Fruit fly (Drosophila melanogaster) whole organism: ENCODE measurements around the gene CG14357.

ENCODE experiments used
- CG8478 ChIP-seq: fragments of >200 bp; optimal IDR thresholded peaks from 2 replicates; lab custom pipeline; 2018; ENCODE audit warnings: inconsistent platforms
- EcR ChIP-seq, 2 experiments: fragments of >200 bp; optimal IDR thresholded peaks; 2 replicates each; lab custom pipeline; 2017; ENCODE audit warnings: missing biosample characterization in 2 of 2, missing genetic modification characterization in 2 of 2, missing genetic modification reagents in 2 of 2
- pan ChIP-seq: fragments of >200 bp; optimal IDR thresholded peaks from 2 replicates; lab custom pipeline; 2017
- usp ChIP-seq: fragments of >200 bp; optimal IDR thresholded peaks from 2 replicates; lab custom pipeline; 2017; ENCODE audit warnings: missing biosample characterization, missing genetic modification characterization, mixed read lengths

dm6 chr3R:14116088-14116487 is 4.1 kb upstream of the CG14357 start:
- no peak for TF ChIP-seq usp (GFP tag; lab: Kevin White, UChicago)
- TF ChIP-seq EcR (GFP tag; optimal IDR thresholded peaks at IDR 0.05; lab: Kevin White, UChicago) = no peak
- no peak for TF ChIP-seq CG8478 (lab: Kevin White, UChicago)
- TF ChIP-seq pan = no peak
